Fruit fly (Drosophila melanogaster): ENCODE results near the gene primo-2.

primo-2 gene

dm6 chr3R:13711735-13712134 is at the start of gene primo-2, which contains the start of gene primo-1:
Gene primo-2, minus strand, starts transcription at chr3R:13711835.
Gene primo-1, minus strand, starts transcription at chr3R:13711835.
- TF ChIP-seq Blimp-1 (GFP tag; optimal IDR thresholded peaks at IDR 0.05) (no peak), CG4318 (GFP tag; optimal IDR thresholded peaks at IDR 0.05) (no peak), fd85E (GFP tag; optimal IDR thresholded peaks at IDR 0.05) (no peak), OdsH (GFP tag; optimal IDR thresholded peaks at IDR 0.05) (no peak), CG7368 (GFP tag; optimal IDR thresholded peaks at IDR 0.05) (no peak), dsx (GFP tag; optimal IDR thresholded peaks at IDR 0.05; ENCODE audit: poor library complexity, severe bottlenecking) (no peak), Met (GFP tag; optimal IDR thresholded peaks at IDR 0.05) (no peak), CG3032 (tag; optimal IDR thresholded peaks at IDR 0.05) (no peak), Hr39 (GFP tag; optimal IDR thresholded peaks at IDR 0.05) (no peak), CG1621 (tag; optimal IDR thresholded peaks at IDR 0.05) (no peak), CG31627 (GFP tag; optimal IDR thresholded peaks at IDR 0.05) (no peak), CG16779 (tag; optimal IDR thresholded peaks at IDR 0.05) (no peak), CG10669 (GFP tag; optimal IDR thresholded peaks at IDR 0.05) (no peak)

- no peak for TF ChIP-seq fd85E (GFP tag; optimal IDR thresholded peaks at IDR 0.05)
- no peak for TF ChIP-seq CG6854 (GFP tag; optimal IDR thresholded peaks at IDR 0.05)
- TF ChIP-seq CG9139 (GFP tag; optimal IDR thresholded peaks at IDR 0.05), result no peak
- TF ChIP-seq pdm3 (GFP tag; optimal IDR thresholded peaks at IDR 0.05), result no peak
- TF ChIP-seq spab (GFP tag; optimal IDR thresholded peaks at IDR 0.05), result no peak
- no peak for TF ChIP-seq CG16779 (tag; optimal IDR thresholded peaks at IDR 0.05)
- no peak for TF ChIP-seq CG8119 (GFP tag; IDR thresholded peaks at IDR 0.05)
- TF ChIP-seq CG32006 (GFP tag; optimal IDR thresholded peaks at IDR 0.05), result no peak
- TF ChIP-seq CG31627 (GFP tag; optimal IDR thresholded peaks at IDR 0.05), result no peak
- TF ChIP-seq achi (GFP tag; optimal IDR thresholded peaks at IDR 0.05), result no peak
- TF ChIP-seq CG34406 (GFP tag; optimal IDR thresholded peaks at IDR 0.05), result no peak
- TF ChIP-seq OdsH (GFP tag; optimal IDR thresholded peaks at IDR 0.05), result no peak
- no peak for TF ChIP-seq Hr4 (GFP tag; optimal IDR thresholded peaks at IDR 0.05)
- no peak for TF ChIP-seq Gug (GFP tag; IDR thresholded peaks at IDR 0.05)
- TF ChIP-seq net (GFP tag; optimal IDR thresholded peaks at IDR 0.05), result no peak
These were observed 34.5 kb upstream of the primo-2 start for dm6 chr3R:13746066-13746673.

dm6 chr3R:13735304-13735898 is 23.8 kb upstream of the primo-2 start:
- no peak for TF ChIP-seq vri (GFP tag; optimal IDR thresholded peaks at IDR 0.05)
- TF ChIP-seq svp (GFP tag), result peak; percentile 35

- no peak for TF ChIP-seq CG1621 (tag; optimal IDR thresholded peaks at IDR 0.05)
- no peak for TF ChIP-seq CG16779 (tag; optimal IDR thresholded peaks at IDR 0.05)
- TF ChIP-seq CG11294 (GFP tag; IDR thresholded peaks at IDR 0.05), result no peak
- TF ChIP-seq fkh (GFP tag; optimal IDR thresholded peaks at IDR 0.05), result no peak
- TF ChIP-seq Gug (GFP tag; IDR thresholded peaks at IDR 0.05), result no peak
- no peak for TF ChIP-seq Met (GFP tag; optimal IDR thresholded peaks at IDR 0.05)
- no peak for TF ChIP-seq dsx (GFP tag; optimal IDR thresholded peaks at IDR 0.05; ENCODE audit: poor library complexity, severe bottlenecking)
- TF ChIP-seq ss (GFP tag; optimal IDR thresholded peaks at IDR 0.05), result peak in 1 of 2 experiments; percentile 3
- TF ChIP-seq eg (GFP tag; IDR thresholded peaks at IDR 0.05), result peak; percentile 29; the same call in 1 of the 3 replicates
- TF ChIP-seq CG34406 (GFP tag; optimal IDR thresholded peaks at IDR 0.05), result no peak
- 0 out of 3 replicates have a peak, but pooled peaks have one; percentile 22 for TF ChIP-seq CG6163 (GFP tag; IDR thresholded peaks at IDR 0.05)
- no peak for TF ChIP-seq achi (GFP tag; optimal IDR thresholded peaks at IDR 0.05)
- TF ChIP-seq Hr39 (GFP tag; optimal IDR thresholded peaks at IDR 0.05), result no peak
These were observed 18.4 kb upstream of the primo-2 start for dm6 chr3R:13730005-13730404.

dm6 chr3R:13728897-13729296 is 17.3 kb upstream of the primo-2 start:
- TF ChIP-seq CG32006 (GFP tag; optimal IDR thresholded peaks at IDR 0.05) (no peak), vri (GFP tag; optimal IDR thresholded peaks at IDR 0.05) (no peak), achi (GFP tag; optimal IDR thresholded peaks at IDR 0.05) (no peak), pdm3 (GFP tag; optimal IDR thresholded peaks at IDR 0.05) (no peak), Smox (GFP tag; optimal IDR thresholded peaks at IDR 0.05) (no peak), CG8119 (GFP tag; IDR thresholded peaks at IDR 0.05) (no peak), CG9139 (GFP tag; optimal IDR thresholded peaks at IDR 0.05) (no peak), lz (GFP tag; optimal IDR thresholded peaks at IDR 0.05) (no peak), Hr4 (GFP tag; optimal IDR thresholded peaks at IDR 0.05) (no peak), CG11762 (GFP tag; optimal IDR thresholded peaks at IDR 0.05; ENCODE audit: insufficient read depth) (no peak), CG11902 (GFP tag; optimal IDR thresholded peaks at IDR 0.05) (no peak), Ets21C (GFP tag; optimal IDR thresholded peaks at IDR 0.05) (no peak)
